Fruit fly (Drosophila melanogaster) whole organism, embryonic: ENCODE results near the gene CG15019.

Experiments
- BtbVII ChIP-seq: fragments of 200-800 bp; sonication (Bioruptor generic); optimal IDR thresholded peaks from 3 replicates; lab custom pipeline; 2017; ENCODE audit warnings: missing biosample characterization, mild to moderate bottlenecking, missing genetic modification characterization
- CG10147 ChIP-seq: fragments of 200-800 bp; sonication (Bioruptor generic); optimal IDR thresholded peaks from 2 replicates; lab custom pipeline; 2019; ENCODE audit warnings: missing biosample characterization, mild to moderate bottlenecking, missing genetic modification characterization, moderate library complexity
- CG10366 ChIP-seq: fragments of 200-800 bp; sonication (Bioruptor generic); IDR thresholded peaks from 2 replicates; pipeline ENCODE4 v1.3.6; 2022; ENCODE audit warnings: missing biosample characterization, missing genetic modification characterization
- CG11085 ChIP-seq: fragments of 200-800 bp; sonication (Bioruptor generic); IDR thresholded peaks from 2 replicates; pipeline ENCODE4 v1.3.6; 2022; ENCODE audit warnings: missing biosample characterization, missing genetic modification characterization
- CG11247 ChIP-seq: fragments of 200-800 bp; sonication (Bioruptor generic); IDR thresholded peaks from 2 replicates; pipeline ENCODE4 v1.3.6; 2022; ENCODE audit warnings: missing biosample characterization, missing genetic modification characterization
- CG11504 ChIP-seq: fragments of 200-800 bp; sonication (Bioruptor generic); optimal IDR thresholded peaks from 3 replicates; lab custom pipeline; 2019; ENCODE audit warnings: missing biosample characterization, mild to moderate bottlenecking, missing genetic modification characterization, moderate library complexity
- CG11695 ChIP-seq: fragments of 200-800 bp; sonication (Bioruptor generic); IDR thresholded peaks from 3 replicates; pipeline ENCODE4 v1.3.6; 2022; ENCODE audit warnings: missing biosample characterization, missing genetic modification characterization
- CG12391 ChIP-seq: fragments of 200-800 bp; sonication (Bioruptor generic); optimal IDR thresholded peaks from 3 replicates; lab custom pipeline; 2018; ENCODE audit warnings: missing biosample characterization, mild to moderate bottlenecking, missing genetic modification characterization, moderate library complexity
- CG13296 ChIP-seq: fragments of 200-800 bp; sonication (Bioruptor generic); optimal IDR thresholded peaks from 3 replicates; lab custom pipeline; 2018; ENCODE audit warnings: missing biosample characterization, mild to moderate bottlenecking, missing genetic modification characterization
- CG13775 ChIP-seq: fragments of 200-800 bp; sonication (Bioruptor generic); optimal IDR thresholded peaks from 3 replicates; lab custom pipeline; 2017; ENCODE audit warnings: missing biosample characterization, mild to moderate bottlenecking, missing genetic modification characterization
- CG14710 ChIP-seq: fragments of 200-800 bp; sonication (Bioruptor generic); optimal IDR thresholded peaks from 3 replicates; lab custom pipeline; 2019; ENCODE audit warnings: missing biosample characterization, mild to moderate bottlenecking, missing genetic modification characterization, moderate library complexity
- CG15601 ChIP-seq: fragments of 200-800 bp; sonication (Bioruptor generic); optimal IDR thresholded peaks from 3 replicates; lab custom pipeline; 2019; ENCODE audit warnings: missing biosample characterization, mild to moderate bottlenecking, missing genetic modification characterization, moderate library complexity
- CG2120 ChIP-seq: fragments of 200-800 bp; sonication (Bioruptor generic); optimal IDR thresholded peaks from 3 replicates; lab custom pipeline; 2016; ENCODE audit warnings: missing biosample characterization, missing genetic modification characterization
- CG2712 ChIP-seq: fragments of 200-800 bp; optimal IDR thresholded peaks from 3 replicates; lab custom pipeline; 2019; ENCODE audit warnings: missing biosample characterization, mild to moderate bottlenecking, missing genetic modification characterization, moderate library complexity
- CG31224 ChIP-seq: fragments of 200-800 bp; sonication (Bioruptor generic); IDR thresholded peaks from 2 replicates; pipeline ENCODE4 v1.3.6; 2022; ENCODE audit warnings: missing biosample characterization, missing genetic modification characterization
- CG32532 ChIP-seq: fragments of 200-800 bp; sonication (Bioruptor generic); IDR thresholded peaks from 2 replicates; pipeline ENCODE4 v1.3.6; 2022; ENCODE audit warnings: missing biosample characterization, missing genetic modification characterization
- CG4328 ChIP-seq: fragments of 200-800 bp; sonication (Bioruptor generic); optimal IDR thresholded peaks from 3 replicates; lab custom pipeline; 2017; ENCODE audit warnings: missing biosample characterization, missing genetic modification reagents, missing genetic modification characterization
- CG6689 ChIP-seq: fragments of 200-800 bp; sonication (Bioruptor generic); IDR thresholded peaks from 2 replicates; pipeline ENCODE4 v1.3.6; 2022; ENCODE audit warnings: missing biosample characterization, missing genetic modification characterization
- CG6854 ChIP-seq: fragments of 200-800 bp; sonication (Bioruptor generic); optimal IDR thresholded peaks from 3 replicates; lab custom pipeline; 2017; ENCODE audit warnings: missing biosample characterization, mild to moderate bottlenecking, missing genetic modification characterization
- CG7372 ChIP-seq: fragments of 200-800 bp; sonication (Bioruptor generic); IDR thresholded peaks from 2 replicates; pipeline ENCODE4 v1.3.6; 2022; ENCODE audit warnings: missing biosample characterization, missing genetic modification characterization
- CG7745 ChIP-seq: fragments of 200-800 bp; sonication (Bioruptor generic); optimal IDR thresholded peaks from 2 replicates; lab custom pipeline; 2018; ENCODE audit warnings: missing biosample characterization, mild to moderate bottlenecking, missing genetic modification characterization, moderate library complexity
- CG7839 ChIP-seq: fragments of 200-800 bp; sonication (Bioruptor generic); optimal IDR thresholded peaks from 3 replicates; lab custom pipeline; 2018; ENCODE audit warnings: missing biosample characterization, mild to moderate bottlenecking, missing genetic modification characterization, moderate library complexity
- CG8478 ChIP-seq: fragments of >200 bp; optimal IDR thresholded peaks from 2 replicates; lab custom pipeline; 2018
- CG9932 ChIP-seq: fragments of 200-800 bp; sonication (Bioruptor generic); IDR thresholded peaks from 2 replicates; pipeline ENCODE4 v1.3.6; 2022; ENCODE audit warnings: missing biosample characterization, missing genetic modification characterization
- CTCF ChIP-seq: fragments of 200-800 bp; sonication (Bioruptor generic); optimal IDR thresholded peaks from 2 replicates; lab custom pipeline; 2017; ENCODE audit warnings: missing biosample characterization, mild to moderate bottlenecking, missing genetic modification characterization, moderate library complexity
- CoRest ChIP-seq: fragments of 200-800 bp; sonication (Bioruptor generic); optimal IDR thresholded peaks from 3 replicates; lab custom pipeline; 2018; ENCODE audit warnings: missing biosample characterization, mild to moderate bottlenecking, missing genetic modification characterization, moderate library complexity
- Doc3 ChIP-seq: fragments of 200-800 bp; sonication (Bioruptor generic); IDR thresholded peaks from 3 replicates; pipeline ENCODE4 v1.3.6; 2022; ENCODE audit warnings: missing biosample characterization, missing genetic modification characterization; ENCODE audit not compliant: partially characterized antibody
- Elba2 ChIP-seq: fragments of 200-800 bp; sonication (Bioruptor generic); optimal IDR thresholded peaks from 3 replicates; lab custom pipeline; 2016; ENCODE audit warnings: missing biosample characterization, missing genetic modification characterization
- Ets65A ChIP-seq: fragments of 200-800 bp; sonication (Bioruptor generic); peaks from one replicate; lab custom pipeline; 2016; ENCODE audit warnings: missing biosample characterization, missing genetic modification characterization
- Hr51 ChIP-seq, 2 experiments: fragments of 200-800 bp; sonication (Bioruptor generic); optimal IDR thresholded peaks; 2 replicates in 1 of 2; 3 replicates in 1 of 2; lab custom pipeline; 2016 to 2018; ENCODE audit warnings: missing biosample characterization in 2 of 2, missing genetic modification characterization in 2 of 2, mild to moderate bottlenecking in 1 of 2, moderate library complexity in 1 of 2
- Lhr ChIP-seq: fragments of 200-800 bp; sonication (Bioruptor generic); optimal IDR thresholded peaks from 3 replicates; lab custom pipeline; 2017; ENCODE audit warnings: mild to moderate bottlenecking, missing biosample characterization, missing genetic modification reagents, missing genetic modification characterization
- Meics ChIP-seq: fragments of 200-800 bp; sonication (Bioruptor generic); optimal IDR thresholded peaks from 2 replicates; lab custom pipeline; 2017; ENCODE audit warnings: missing biosample characterization, mild to moderate bottlenecking, missing genetic modification characterization
- Ptx1 ChIP-seq: fragments of 200-800 bp; sonication (Bioruptor generic); IDR thresholded peaks from 2 replicates; pipeline ENCODE4 v1.3.6; 2022; ENCODE audit warnings: missing biosample characterization, missing genetic modification characterization
- Vsx1 ChIP-seq: fragments of 200-800 bp; sonication (Bioruptor generic); optimal IDR thresholded peaks from 2 replicates; lab custom pipeline; 2017; ENCODE audit warnings: missing biosample characterization, mild to moderate bottlenecking, missing genetic modification characterization, missing genetic modification reagents
- az2 ChIP-seq: fragments of 200-800 bp; sonication (Bioruptor generic); optimal IDR thresholded peaks from 3 replicates; lab custom pipeline; 2016; ENCODE audit warnings: missing biosample characterization, missing genetic modification characterization
- bcd ChIP-seq: fragments of 200-800 bp; sonication (Bioruptor generic); optimal IDR thresholded peaks from 2 replicates; lab custom pipeline; 2017; ENCODE audit warnings: missing biosample characterization, mild to moderate bottlenecking, missing genetic modification characterization
- crc ChIP-seq: fragments of 200-800 bp; sonication (Bioruptor generic); optimal IDR thresholded peaks from 2 replicates; lab custom pipeline; 2016; ENCODE audit warnings: missing biosample characterization, missing genetic modification characterization
- dpn ChIP-seq, 2 experiments: fragments of 200-800 bp; sonication (Bioruptor generic); optimal IDR thresholded peaks; 3 replicates each; lab custom pipeline; 2016; ENCODE audit warnings: missing biosample characterization in 2 of 2, missing genetic modification characterization in 2 of 2
- dysf ChIP-seq: fragments of 200-800 bp; sonication (Bioruptor generic); IDR thresholded peaks from 3 replicates; pipeline ENCODE4 v1.3.6; 2022; ENCODE audit warnings: missing biosample characterization, missing genetic modification characterization
- exex ChIP-seq: fragments of 200-800 bp; sonication (Bioruptor generic); optimal IDR thresholded peaks from 4 replicates; lab custom pipeline; 2018; ENCODE audit warnings: missing biosample characterization, mild to moderate bottlenecking, missing genetic modification characterization, moderate library complexity
- gem ChIP-seq: fragments of 200-800 bp; sonication (Bioruptor generic); optimal IDR thresholded peaks from 2 replicates; lab custom pipeline; 2019; ENCODE audit warnings: missing biosample characterization, mild to moderate bottlenecking, missing genetic modification characterization, moderate library complexity
- grau ChIP-seq: fragments of 200-800 bp; optimal IDR thresholded peaks from 3 replicates; lab custom pipeline; 2019; ENCODE audit warnings: missing biosample characterization, mild to moderate bottlenecking, missing genetic modification characterization, moderate library complexity
- ind ChIP-seq: fragments of 200-800 bp; sonication (Bioruptor generic); optimal IDR thresholded peaks from 3 replicates; lab custom pipeline; 2016; ENCODE audit warnings: missing biosample characterization, missing genetic modification characterization
- knrl ChIP-seq: fragments of 200-800 bp; sonication (Bioruptor generic); IDR thresholded peaks from 3 replicates; pipeline ENCODE4 v1.3.6; 2022; ENCODE audit warnings: missing biosample characterization, missing genetic modification characterization; ENCODE audit not compliant: partially characterized antibody
- lilli ChIP-seq: fragments of 200-800 bp; sonication (Bioruptor generic); optimal IDR thresholded peaks from 3 replicates; lab custom pipeline; 2016; ENCODE audit warnings: missing biosample characterization, missing genetic modification characterization
- lmd ChIP-seq: fragments of 200-800 bp; sonication (Bioruptor generic); IDR thresholded peaks from 2 replicates; pipeline ENCODE4 v1.3.6; 2022; ENCODE audit warnings: missing biosample characterization, missing genetic modification characterization
- mam ChIP-seq: fragments of 200-800 bp; sonication (Bioruptor generic); optimal IDR thresholded peaks from 3 replicates; lab custom pipeline; 2016; ENCODE audit warnings: missing biosample characterization, missing genetic modification characterization
- slbo ChIP-seq: fragments of 200-800 bp; sonication (Bioruptor generic); IDR thresholded peaks from 2 replicates; pipeline ENCODE4 v1.3.6; 2022; ENCODE audit warnings: missing biosample characterization, missing genetic modification characterization
- sug ChIP-seq: fragments of 200-800 bp; optimal IDR thresholded peaks from 2 replicates; lab custom pipeline; 2019; ENCODE audit warnings: missing biosample characterization, mild to moderate bottlenecking, missing genetic modification characterization, moderate library complexity
- vvl ChIP-seq: fragments of 200-800 bp; sonication (Bioruptor generic); IDR thresholded peaks from 2 replicates; pipeline ENCODE4 v1.3.6; 2022; ENCODE audit warnings: missing biosample characterization, missing genetic modification characterization
- yki ChIP-seq: fragments of >200 bp; optimal IDR thresholded peaks from 3 replicates; lab custom pipeline; 2018
- zfh1 ChIP-seq: fragments of 200-800 bp; sonication (Bioruptor generic); IDR thresholded peaks from 3 replicates; pipeline ENCODE4 v1.3.6; 2022; ENCODE audit warnings: missing biosample characterization, missing genetic modification characterization

The CG15019 gene

DNA sequence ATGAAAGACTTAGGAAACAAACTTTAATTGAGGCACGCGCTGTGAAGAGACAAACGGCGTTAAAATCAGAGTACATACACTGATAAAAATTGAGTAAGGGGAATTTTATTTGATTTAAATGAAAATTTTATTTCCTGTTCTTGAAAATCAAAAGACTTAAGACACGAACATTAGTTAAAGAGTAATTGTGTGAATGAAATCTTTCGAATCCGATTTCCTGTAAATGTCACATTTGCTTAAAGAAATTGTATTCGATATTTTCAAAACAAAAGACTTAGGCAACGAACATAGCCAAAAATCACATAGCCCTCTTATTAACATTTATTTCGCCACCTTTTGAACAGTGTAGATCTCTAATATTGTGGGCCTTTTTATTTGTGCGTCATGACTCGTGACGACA, 40.0 kb upstream of the CG15019 start (continued):
- TF ChIP-seq dysf (peak; percentile 66), CG15601 (tag; lab: Kevin White, UChicago) (no peak), CG4328 (GFP tag; lab: Kevin White, UChicago) (no peak), CG13775 (GFP tag; lab: Kevin White, UChicago) (no peak), CG9932 (GFP tag; lab: Robert Waterston, UW) (peak; percentile 19; the same call in 1 of the 2 replicates), sug (tag; lab: Kevin White, UChicago) (no peak), Vsx1 (GFP tag; lab: Kevin White, UChicago) (no peak), CG6854 (peak; percentile 22), CG14710 (tag; lab: Kevin White, UChicago) (no peak), CG31224 (peak; percentile 37; the same call in 1 of the 2 replicates), slbo (peak; percentile 28; the same call in 1 of the 2 replicates), exex (no peak), gem (peak; percentile 41), Ets65A (peak; percentile 10), lmd (GFP tag; lab: Robert Waterston, UW) (peak; percentile 40; the same call in 1 of the 2 replicates), CG11085 (peak; percentile 35; the same call in 1 of the 2 replicates), CG2712 (tag; lab: Kevin White, UChicago) (peak; percentile 4), knrl (GFP tag; lab: Robert Waterston, UW) (no peak), CG13296 (GFP tag; lab: Kevin White, UChicago) (peak; percentile 15), Lhr (GFP tag; lab: Kevin White, UChicago) (no peak), grau (tag; lab: Kevin White, UChicago) (peak; percentile 10), CoRest (tag; lab: Kevin White, UChicago) (peak; percentile 5), Doc3 (GFP tag; lab: Robert Waterston, UW) (no peak), CTCF (GFP tag; lab: Kevin White, UChicago) (no peak), CG8478 (lab: Kevin White, UChicago) (no peak), CG6689 (GFP tag; lab: Robert Waterston, UW) (peak; percentile 37; the same call in 1 of the 2 replicates), CG7745 (no peak), mam (GFP tag; lab: Kevin White, UChicago) (peak; percentile 57), vvl (GFP tag; lab: Robert Waterston, UW) (no peak), bcd (peak; percentile 24), CG11504 (tag; lab: Kevin White, UChicago) (peak; percentile 44), Elba2 (GFP tag; lab: Kevin White, UChicago) (no peak), Meics (GFP tag; lab: Kevin White, UChicago) (peak; percentile 60), lilli (GFP tag; lab: Kevin White, UChicago) (peak; percentile 21), BtbVII (GFP tag; lab: Kevin White, UChicago) (peak; percentile 10), CG12391 (tag; lab: Kevin White, UChicago) (no peak), az2 (GFP tag; lab: Kevin White, UChicago) (no peak), CG11695 (GFP tag; lab: Robert Waterston, UW) (0 out of 3 replicates have a peak, but pooled peaks have one; percentile 25), CG32532 (GFP tag; lab: Robert Waterston, UW) (peak; percentile 78), CG7839 (tag; lab: Kevin White, UChicago) (peak; percentile 46), CG10147 (GFP tag; lab: Kevin White, UChicago) (peak; percentile 57), CG2120 (GFP tag; lab: Kevin White, UChicago) (peak; percentile 11), yki (no peak), CG11247 (GFP tag; lab: Robert Waterston, UW) (no peak), Hr51 (GFP tag; optimal IDR thresholded peaks at IDR 0.05; lab: Kevin White, UChicago) (no peak), CG10366 (GFP tag; lab: Robert Waterston, UW) (no peak), ind (GFP tag; lab: Kevin White, UChicago) (peak; percentile 1), dpn (GFP tag; optimal IDR thresholded peaks at IDR 0.05; lab: Kevin White, UChicago) (peak in 1 of 2 experiments; percentile 45), crc (GFP tag; lab: Kevin White, UChicago) (peak; percentile 45), CG7372 (GFP tag; lab: Robert Waterston, UW) (peak; percentile 46; the same call in 1 of the 2 replicates), zfh1 (GFP tag; lab: Robert Waterston, UW) (no peak), Ptx1 (GFP tag; lab: Robert Waterston, UW) (peak; percentile 34; the same call in 1 of the 2 replicates)
